Fruit fly (Drosophila melanogaster) whole organism, embryonic: ENCODE measurements around the gene ball.

Experiments used
- Atf3 ChIP-seq: fragments of 200-800 bp; sonication (Bioruptor generic); optimal IDR thresholded peaks from 3 replicates; lab custom pipeline; 2016; ENCODE audit warnings: missing biosample characterization, missing genetic modification characterization
- BtbVII ChIP-seq: fragments of 200-800 bp; sonication (Bioruptor generic); optimal IDR thresholded peaks from 3 replicates; lab custom pipeline; 2017; ENCODE audit warnings: missing biosample characterization, mild to moderate bottlenecking, missing genetic modification characterization
- CG10959 ChIP-seq: fragments of 200-800 bp; sonication (Bioruptor generic); IDR thresholded peaks from 2 replicates; pipeline ENCODE4 v1.3.6; 2022; ENCODE audit warnings: missing biosample characterization, missing genetic modification characterization
- CG11695 ChIP-seq: fragments of 200-800 bp; sonication (Bioruptor generic); IDR thresholded peaks from 3 replicates; pipeline ENCODE4 v1.3.6; 2022; ENCODE audit warnings: missing biosample characterization, missing genetic modification characterization
- CG13424 ChIP-seq: fragments of 200-800 bp; sonication (Bioruptor generic); optimal IDR thresholded peaks from 2 replicates; lab custom pipeline; 2019; ENCODE audit warnings: missing biosample characterization, mild to moderate bottlenecking, missing genetic modification characterization, moderate library complexity
- CG14860 ChIP-seq: fragments of 200-800 bp; sonication (Bioruptor generic); IDR thresholded peaks from 3 replicates; pipeline ENCODE4 v1.3.6; 2022; ENCODE audit warnings: missing biosample characterization, missing genetic modification characterization; ENCODE audit not compliant: partially characterized antibody
- CG1529 ChIP-seq: fragments of 200-800 bp; sonication (Bioruptor generic); optimal IDR thresholded peaks from 3 replicates; lab custom pipeline; 2018; ENCODE audit warnings: missing biosample characterization, missing genetic modification characterization
- CG15514 ChIP-seq: fragments of 200-800 bp; sonication (Bioruptor generic); optimal IDR thresholded peaks from 3 replicates; lab custom pipeline; 2017; ENCODE audit warnings: missing biosample characterization, missing genetic modification characterization, mild to moderate bottlenecking, moderate library complexity, missing genetic modification reagents
- CG1647 ChIP-seq: fragments of 200-800 bp; sonication (Bioruptor generic); optimal IDR thresholded peaks from 3 replicates; lab custom pipeline; 2016; ENCODE audit warnings: missing biosample characterization, missing genetic modification characterization
- CG16815 ChIP-seq: fragments of 200-800 bp; sonication (Bioruptor generic); optimal IDR thresholded peaks from 3 replicates; lab custom pipeline; 2017; ENCODE audit warnings: missing biosample characterization, mild to moderate bottlenecking, missing genetic modification characterization
- CG17186 ChIP-seq: fragments of 200-800 bp; sonication (Bioruptor generic); optimal IDR thresholded peaks from 3 replicates; lab custom pipeline; 2017; ENCODE audit warnings: missing biosample characterization, missing genetic modification reagents, missing genetic modification characterization
- CG17361 ChIP-seq: fragments of 200-800 bp; sonication (Bioruptor generic); IDR thresholded peaks from 3 replicates; pipeline ENCODE4 v1.3.6; 2022; ENCODE audit warnings: missing biosample characterization, missing genetic modification characterization
- CG17829 ChIP-seq: fragments of 200-800 bp; optimal IDR thresholded peaks from 2 replicates; lab custom pipeline; 2019; ENCODE audit warnings: missing biosample characterization, mild to moderate bottlenecking, missing genetic modification characterization, moderate library complexity
- CG1792 ChIP-seq: fragments of 200-800 bp; sonication (Bioruptor generic); optimal IDR thresholded peaks from 2 replicates; lab custom pipeline; 2016; ENCODE audit warnings: missing biosample characterization, missing genetic modification characterization
- CG1832 ChIP-seq: fragments of 200-800 bp; sonication (Bioruptor generic); optimal IDR thresholded peaks from 2 replicates; lab custom pipeline; 2017; ENCODE audit warnings: missing biosample characterization, mild to moderate bottlenecking, missing genetic modification characterization, inconsistent platforms
- CG18764 ChIP-seq: fragments of 200-800 bp; sonication (Bioruptor generic); optimal IDR thresholded peaks from 3 replicates; lab custom pipeline; 2016; ENCODE audit warnings: missing biosample characterization, missing genetic modification characterization
- CG4707 ChIP-seq: fragments of 200-800 bp; sonication (Bioruptor generic); optimal IDR thresholded peaks from 2 replicates; lab custom pipeline; 2018; ENCODE audit warnings: missing biosample characterization, mild to moderate bottlenecking, missing genetic modification characterization, moderate library complexity
- CG7928 ChIP-seq: fragments of 200-800 bp; sonication (Bioruptor generic); optimal IDR thresholded peaks from 2 replicates; lab custom pipeline; 2017; ENCODE audit warnings: missing biosample characterization, mild to moderate bottlenecking, missing genetic modification characterization
- CG8924 ChIP-seq: fragments of 200-800 bp; optimal IDR thresholded peaks from 3 replicates; lab custom pipeline; 2019; ENCODE audit warnings: missing biosample characterization, mild to moderate bottlenecking, missing genetic modification characterization, moderate library complexity
- CoRest ChIP-seq: fragments of 200-800 bp; sonication (Bioruptor generic); optimal IDR thresholded peaks from 3 replicates; lab custom pipeline; 2018; ENCODE audit warnings: missing biosample characterization, mild to moderate bottlenecking, missing genetic modification characterization, moderate library complexity
- D ChIP-seq, 2 experiments: fragments of 200-800 bp in 1 of 2; fragments of >200 bp in 1 of 2; sonication (Bioruptor generic) in 1 of 2; optimal IDR thresholded peaks; 2 replicates in 1 of 2; 3 replicates in 1 of 2; lab custom pipeline; 2017; ENCODE audit warnings: mild to moderate bottlenecking in 1 of 2, missing biosample characterization in 1 of 2, missing genetic modification characterization in 1 of 2, missing genetic modification reagents in 1 of 2
- Dek ChIP-seq: fragments of 200-800 bp; sonication (Bioruptor generic); optimal IDR thresholded peaks from 3 replicates; lab custom pipeline; 2019; ENCODE audit warnings: missing biosample characterization, mild to moderate bottlenecking, missing genetic modification characterization, moderate library complexity
- Drgx ChIP-seq: fragments of 200-800 bp; sonication (Bioruptor generic); IDR thresholded peaks from 2 replicates; pipeline ENCODE4 v1.3.6; 2022; ENCODE audit warnings: missing biosample characterization, missing genetic modification characterization
- H2.0 ChIP-seq: fragments of 200-800 bp; sonication (Bioruptor generic); IDR thresholded peaks from 2 replicates; pipeline ENCODE4 v1.3.6; 2022; ENCODE audit warnings: missing biosample characterization, missing genetic modification characterization
- HLH3B ChIP-seq: fragments of 200-800 bp; sonication (Bioruptor generic); IDR thresholded peaks from 2 replicates; pipeline ENCODE4 v1.3.6; 2022; ENCODE audit warnings: missing biosample characterization, missing genetic modification characterization
- Hand ChIP-seq: fragments of 200-800 bp; sonication (Bioruptor generic); optimal IDR thresholded peaks from 2 replicates; lab custom pipeline; 2017; ENCODE audit warnings: mild to moderate bottlenecking, missing biosample characterization, missing genetic modification reagents, missing genetic modification characterization
- Hr78 ChIP-seq, 2 experiments: fragments of 200-800 bp in 1 of 2; fragments of >200 bp in 1 of 2; sonication (Bioruptor generic) in 1 of 2; optimal IDR thresholded peaks; 2 replicates each; lab custom pipeline; 2017 to 2019; ENCODE audit warnings: missing biosample characterization in 2 of 2, missing genetic modification characterization in 2 of 2, mild to moderate bottlenecking in 1 of 2, moderate library complexity in 1 of 2
- Lim3 ChIP-seq: fragments of 200-800 bp; sonication (Bioruptor generic); IDR thresholded peaks from 2 replicates; pipeline ENCODE4 v1.3.6; 2022; ENCODE audit warnings: missing biosample characterization, missing genetic modification characterization
- Mrtf ChIP-seq: fragments of 200-800 bp; sonication (Bioruptor generic); IDR thresholded peaks from 3 replicates; pipeline ENCODE4 v1.3.6; 2022; ENCODE audit warnings: missing biosample characterization, missing genetic modification characterization
- Nf-YA ChIP-seq: fragments of 200-800 bp; sonication (Bioruptor generic); IDR thresholded peaks from 2 replicates; pipeline ENCODE4 v1.3.6; 2022; ENCODE audit warnings: missing biosample characterization, missing genetic modification characterization
- Opbp ChIP-seq: fragments of 200-800 bp; sonication (Bioruptor generic); IDR thresholded peaks from 3 replicates; pipeline ENCODE4 v1.3.6; 2022; ENCODE audit warnings: missing biosample characterization, missing genetic modification characterization; ENCODE audit not compliant: partially characterized antibody
- danr ChIP-seq: fragments of 200-800 bp; sonication (Bioruptor generic); IDR thresholded peaks from 2 replicates; pipeline ENCODE4 v1.3.6; 2022; ENCODE audit warnings: missing biosample characterization, missing genetic modification characterization
- dm ChIP-seq: fragments of 200-800 bp; sonication (Bioruptor generic); optimal IDR thresholded peaks from 3 replicates; lab custom pipeline; 2016; ENCODE audit warnings: missing biosample characterization, missing genetic modification characterization
- eyg ChIP-seq: fragments of 200-800 bp; sonication (Bioruptor generic); optimal IDR thresholded peaks from 3 replicates; lab custom pipeline; 2016; ENCODE audit warnings: missing biosample characterization, missing genetic modification characterization
- fd3F ChIP-seq: fragments of 200-800 bp; sonication (Bioruptor generic); optimal IDR thresholded peaks from 2 replicates; lab custom pipeline; 2018; ENCODE audit warnings: missing biosample characterization, mild to moderate bottlenecking, missing genetic modification characterization, moderate library complexity
- gce ChIP-seq: fragments of 200-800 bp; sonication (Bioruptor generic); IDR thresholded peaks from 3 replicates; pipeline ENCODE4 v1.3.6; 2022; ENCODE audit warnings: missing biosample characterization, missing genetic modification characterization
- gfzf ChIP-seq: fragments of 200-800 bp; sonication (Bioruptor generic); optimal IDR thresholded peaks from 2 replicates; lab custom pipeline; 2016; ENCODE audit warnings: missing biosample characterization, mild to moderate bottlenecking, missing genetic modification characterization, moderate library complexity
- grau ChIP-seq: fragments of 200-800 bp; optimal IDR thresholded peaks from 3 replicates; lab custom pipeline; 2019; ENCODE audit warnings: missing biosample characterization, mild to moderate bottlenecking, missing genetic modification characterization, moderate library complexity
- onecut ChIP-seq: fragments of 200-800 bp; sonication (Bioruptor generic); IDR thresholded peaks from 2 replicates; pipeline ENCODE4 v1.3.6; 2022; ENCODE audit warnings: missing biosample characterization, missing genetic modification characterization
- p53 ChIP-seq: fragments of 200-800 bp; sonication (Bioruptor generic); optimal IDR thresholded peaks from 2 replicates; lab custom pipeline; 2016; ENCODE audit warnings: missing biosample characterization, missing genetic modification characterization
- pfk ChIP-seq: fragments of 200-800 bp; sonication (Bioruptor generic); optimal IDR thresholded peaks from 2 replicates; lab custom pipeline; 2018; ENCODE audit warnings: missing biosample characterization, mild to moderate bottlenecking, missing genetic modification characterization, moderate library complexity
- pho ChIP-seq: fragments of 200-800 bp; sonication (Bioruptor generic); optimal IDR thresholded peaks from 2 replicates; lab custom pipeline; 2016; ENCODE audit warnings: missing biosample characterization, missing genetic modification characterization
- prd ChIP-seq, 3 experiments: fragments of >200 bp in 2 of 3; fragments of 200-800 bp in 1 of 3; sonication (Bioruptor generic) in 1 of 3; optimal IDR thresholded peaks in 2 of 3; IDR thresholded peaks in 1 of 3; 2 replicates in 2 of 3; 3 replicates in 1 of 3; pipeline versions ENCODE4 v1.3.6 to Lab custom; 2017 to 2022; ENCODE audit warnings: missing biosample characterization in 1 of 3, missing genetic modification characterization in 1 of 3
- ranshi ChIP-seq: fragments of 200-800 bp; sonication (Bioruptor generic); IDR thresholded peaks from 2 replicates; pipeline ENCODE4 v1.3.6; 2022; ENCODE audit warnings: missing biosample characterization, missing genetic modification characterization
- sens ChIP-seq: fragments of 200-800 bp; sonication (Bioruptor generic); peaks from one replicate; lab custom pipeline; 2016; ENCODE audit warnings: missing biosample characterization, missing genetic modification characterization
- sim ChIP-seq: fragments of 200-800 bp; sonication (Bioruptor generic); IDR thresholded peaks from 2 replicates; pipeline ENCODE4 v1.3.6; 2022; ENCODE audit warnings: missing biosample characterization, missing genetic modification characterization
- so ChIP-seq: fragments of 200-800 bp; sonication (Bioruptor generic); IDR thresholded peaks from 3 replicates; pipeline ENCODE4 v1.3.6; 2022; ENCODE audit warnings: missing biosample characterization, missing genetic modification characterization
- sug ChIP-seq: fragments of 200-800 bp; optimal IDR thresholded peaks from 2 replicates; lab custom pipeline; 2019; ENCODE audit warnings: missing biosample characterization, mild to moderate bottlenecking, missing genetic modification characterization, moderate library complexity
- tup ChIP-seq: fragments of 200-800 bp; sonication (Bioruptor generic); optimal IDR thresholded peaks from 2 replicates; lab custom pipeline; 2016; ENCODE audit warnings: missing biosample characterization, mild to moderate bottlenecking, missing genetic modification characterization, moderate library complexity
- usp ChIP-seq: fragments of >200 bp; optimal IDR thresholded peaks from 2 replicates; lab custom pipeline; 2017; ENCODE audit warnings: missing biosample characterization, missing genetic modification characterization

Gene ball

DNA sequence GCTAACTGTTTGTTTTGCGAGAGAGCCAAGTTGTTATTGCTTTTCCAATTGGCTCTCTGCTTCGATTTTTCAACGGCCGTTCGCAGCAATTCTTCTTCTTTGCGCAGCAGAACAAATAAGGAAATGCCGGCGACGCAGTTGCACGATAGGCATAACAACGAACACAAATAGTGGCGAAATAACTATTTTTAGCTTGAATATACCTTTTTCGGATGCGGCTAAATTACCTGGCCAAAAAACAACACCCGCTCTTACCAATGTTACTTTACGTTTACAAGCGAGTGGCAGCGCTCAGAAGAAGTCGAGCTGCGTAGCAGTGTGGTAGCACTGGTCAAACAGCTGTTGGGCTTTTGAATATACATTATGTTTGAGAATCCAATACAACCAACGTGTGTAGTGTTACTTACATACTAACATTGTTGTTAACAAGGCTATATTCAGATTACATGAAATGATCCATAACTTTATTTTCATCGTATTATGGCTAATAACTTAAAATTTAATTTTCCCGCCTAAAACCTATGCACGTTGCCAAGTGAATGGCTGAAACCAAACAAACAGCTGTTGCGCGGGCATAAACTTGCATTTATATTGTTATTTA is 3.7 kb downstream of the ball start, which contains the start of the genes Lerp and IntS12 (continued):
- TF ChIP-seq CG17186 (GFP tag; lab: Kevin White, UChicago) (peak; percentile 5), prd (optimal IDR thresholded peaks at IDR 0.05; lab: Kevin White, UChicago) (no peak), prd (GFP tag; IDR thresholded peaks at IDR 0.05; lab: Robert Waterston, UW) (no peak), CG11695 (GFP tag; lab: Robert Waterston, UW) (no peak), CG17361 (GFP tag; lab: Robert Waterston, UW) (0 out of 3 replicates have a peak, but pooled peaks have one; percentile 15), CG16815 (GFP tag; lab: Kevin White, UChicago) (no peak), sens (peak; percentile 64), H2.0 (GFP tag; lab: Robert Waterston, UW) (no peak), pho (GFP tag; lab: Kevin White, UChicago) (no peak), CG7928 (GFP tag; lab: Kevin White, UChicago) (no peak), CG8924 (tag; lab: Kevin White, UChicago) (peak; percentile 9), grau (tag; lab: Kevin White, UChicago) (no peak), Hand (GFP tag; lab: Kevin White, UChicago) (no peak), CG18764 (GFP tag; lab: Kevin White, UChicago) (no peak), CG13424 (tag; lab: Kevin White, UChicago) (no peak), Hr78 (GFP tag; optimal IDR thresholded peaks at IDR 0.05; lab: Kevin White, UChicago) (no peak), p53 (no peak), CG4707 (GFP tag; lab: Kevin White, UChicago) (no peak), tup (GFP tag; lab: Kevin White, UChicago) (no peak), BtbVII (GFP tag; lab: Kevin White, UChicago) (no peak), CG14860 (no peak), D (optimal IDR thresholded peaks at IDR 0.05; lab: Kevin White, UChicago) (no peak), D (GFP tag; optimal IDR thresholded peaks at IDR 0.05; lab: Kevin White, UChicago) (no peak), CG1529 (GFP tag; lab: Kevin White, UChicago) (no peak), Dek (tag; lab: Kevin White, UChicago) (no peak), onecut (peak; percentile 98), gfzf (GFP tag; lab: Kevin White, UChicago) (peak; percentile 34), Mrtf (no peak), CoRest (tag; lab: Kevin White, UChicago) (peak; percentile 50), Nf-YA (no peak), HLH3B (GFP tag; lab: Robert Waterston, UW) (no peak), Atf3 (no peak), eyg (GFP tag; lab: Kevin White, UChicago) (no peak), dm (no peak), so (GFP tag; lab: Robert Waterston, UW) (no peak), sim (GFP tag; lab: Robert Waterston, UW) (no peak), CG10959 (GFP tag; lab: Robert Waterston, UW) (no peak), fd3F (GFP tag; lab: Kevin White, UChicago) (no peak), CG1647 (GFP tag; lab: Kevin White, UChicago) (no peak), danr (no peak), Lim3 (no peak), ranshi (GFP tag; lab: Robert Waterston, UW) (0 out of 2 replicates have a peak, but pooled peaks have one; percentile 10), Drgx (GFP tag; lab: Robert Waterston, UW) (no peak), sug (tag; lab: Kevin White, UChicago) (peak; percentile 12), CG1792 (no peak), Opbp (GFP tag; lab: Robert Waterston, UW) (no peak), gce (GFP tag; lab: Robert Waterston, UW) (no peak), pfk (GFP tag; lab: Kevin White, UChicago) (no peak), CG1832 (no peak), CG15514 (GFP tag; lab: Kevin White, UChicago) (peak; percentile 15), CG17829 (tag; lab: Kevin White, UChicago) (peak; percentile 26), usp (GFP tag; lab: Kevin White, UChicago) (no peak)
